Worm (Caenorhabditis elegans) whole organism, mixed stage, embryonic: ENCODE measurements around the gene pygo-1.

ENCODE experiments used
- flh-1 ChIP-seq: fragments of 200-800 bp; sonication (Bioruptor generic); optimal IDR thresholded peaks from 2 replicates; lab custom pipeline; 2018; ENCODE audit warnings: mild to moderate bottlenecking, missing genetic modification characterization, moderate library complexity, missing compliant biosample characterization
- hlh-1 ChIP-seq: fragments of 150-350 bp; optimal IDR thresholded peaks from 2 replicates; lab custom pipeline; 2014; ENCODE audit warnings: missing biosample characterization, missing genetic modification reagents, missing genetic modification characterization
- mls-2 ChIP-seq: sonication (generic microtip); optimal IDR thresholded peaks from 2 replicates; lab custom pipeline; 2016; ENCODE audit warnings: mild to moderate bottlenecking, missing genetic modification characterization, moderate library complexity, missing compliant biosample characterization
- nhr-12 ChIP-seq: fragments of 150-350 bp; optimal IDR thresholded peaks from 2 replicates; lab custom pipeline; 2014; ENCODE audit warnings: missing biosample characterization, missing genetic modification characterization
- unc-39 ChIP-seq: fragments of 150-350 bp; optimal IDR thresholded peaks from 2 replicates; lab custom pipeline; 2014; ENCODE audit warnings: missing biosample characterization, missing genetic modification characterization
- unc-62 ChIP-seq: fragments of 150-350 bp; optimal IDR thresholded peaks from 2 replicates; lab custom pipeline; 2014; ENCODE audit warnings: missing biosample characterization, missing genetic modification reagents, missing genetic modification characterization

- TF ChIP-seq unc-62 (GFP tag; lab: Kevin White, UChicago) (no peak), mls-2 (tag; lab: Kevin White, UChicago) (no peak), unc-39 (tag; lab: Kevin White, UChicago) (no peak), flh-1 (no peak), nhr-12 (tag; lab: Kevin White, UChicago) (no peak), hlh-1 (no peak)
Observed at ce11 chrIV:5045389-5045788, 37.7 kb upstream of the pygo-1 start, which contains the start of gene hot-9.
